Fruit fly (Drosophila melanogaster) whole organism, embryonic: ENCODE data around the gene SdhC.

ENCODE experiments used
- CG17829 ChIP-seq: fragments of 200-800 bp; optimal IDR thresholded peaks from 2 replicates; lab custom pipeline; 2019; ENCODE audit warnings: missing biosample characterization, mild to moderate bottlenecking, missing genetic modification characterization, moderate library complexity
- CG2120 ChIP-seq: fragments of 200-800 bp; sonication (Bioruptor generic); optimal IDR thresholded peaks from 3 replicates; lab custom pipeline; 2016; ENCODE audit warnings: missing biosample characterization, missing genetic modification characterization
- CG3407 ChIP-seq: fragments of 200-800 bp; sonication (Bioruptor generic); optimal IDR thresholded peaks from 2 replicates; lab custom pipeline; 2018; ENCODE audit warnings: missing biosample characterization, mild to moderate bottlenecking, missing genetic modification characterization
- CG3995 ChIP-seq: fragments of 200-800 bp; sonication (Bioruptor generic); optimal IDR thresholded peaks from 3 replicates; lab custom pipeline; 2016; ENCODE audit warnings: missing biosample characterization, missing genetic modification characterization
- CG4360 ChIP-seq: fragments of 200-800 bp; sonication (Bioruptor generic); IDR thresholded peaks from 2 replicates; pipeline ENCODE4 v1.3.6; 2022; ENCODE audit warnings: missing biosample characterization, missing genetic modification characterization
- Dip2 ChIP-seq: fragments of 200-800 bp; sonication (Bioruptor generic); IDR thresholded peaks from 2 replicates; pipeline ENCODE4 v1.3.6; 2022; ENCODE audit warnings: missing biosample characterization, missing genetic modification characterization

DNA sequence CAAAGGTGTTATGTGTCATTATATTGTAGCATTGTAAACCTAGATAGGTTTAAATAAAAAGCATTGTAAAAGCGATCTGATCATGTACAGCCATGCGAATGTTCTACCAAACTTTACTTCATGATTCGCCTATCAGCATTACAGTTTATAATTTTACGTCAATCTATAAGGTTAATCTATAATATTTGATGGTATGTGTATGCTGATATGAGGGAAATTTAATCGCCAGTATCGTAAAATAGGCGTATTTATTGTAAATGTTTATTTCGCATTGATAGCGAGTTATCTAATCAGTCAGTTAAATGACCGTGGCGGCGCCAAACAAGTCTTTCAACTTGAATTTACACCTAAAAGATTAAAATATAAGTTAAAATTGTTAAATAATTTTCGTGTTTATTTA is 32.1 kb downstream of the SdhC start:
- TF ChIP-seq CG3995 (GFP tag; lab: Kevin White, UChicago) (no peak), CG4360 (no peak), CG17829 (tag; lab: Kevin White, UChicago) (no peak), Dip2 (GFP tag; lab: Robert Waterston, UW) (no peak), CG3407 (GFP tag; lab: Kevin White, UChicago) (no peak), CG2120 (GFP tag; lab: Kevin White, UChicago) (no peak)
